Worm (Caenorhabditis elegans) whole organism, early embryonic: ENCODE data around the gene rbm-39.
"Not testable (repeated sequence)": the region's sequence is repeated elsewhere in the genome, so short reads cannot be mapped to it uniquely, and the experiment has no call there.

Experiments used
- B0310.2 ChIP-seq: sonication (generic microtip); optimal IDR thresholded peaks from 2 replicates; lab custom pipeline; 2016; ENCODE audit warnings: mild to moderate bottlenecking, missing genetic modification characterization, missing compliant biosample characterization
- F13C5.2 ChIP-seq: sonication (generic microtip); optimal IDR thresholded peaks from 2 replicates; lab custom pipeline; 2017; ENCODE audit warnings: mild to moderate bottlenecking, missing genetic modification characterization, inconsistent platforms, missing compliant biosample characterization
- aly-1 ChIP-seq: sonication (generic microtip); optimal IDR thresholded peaks from 2 replicates; lab custom pipeline; 2016; ENCODE audit warnings: missing genetic modification characterization, missing compliant biosample characterization
- ama-1 ChIP-seq: fragments of 150-350 bp; optimal IDR thresholded peaks from 2 replicates; lab custom pipeline; 2014
- ceh-13 ChIP-seq: fragments of 200-800 bp; sonication (Bioruptor generic); optimal IDR thresholded peaks from 2 replicates; lab custom pipeline; 2018; ENCODE audit warnings: mild to moderate bottlenecking, missing genetic modification characterization, missing compliant biosample characterization
- ceh-36 ChIP-seq: sonication (generic microtip); optimal IDR thresholded peaks from 2 replicates; lab custom pipeline; 2016; ENCODE audit warnings: missing genetic modification characterization, inconsistent platforms, missing compliant biosample characterization
- ets-7 ChIP-seq: sonication (generic microtip); optimal IDR thresholded peaks from 2 replicates; lab custom pipeline; 2016; ENCODE audit warnings: missing genotype, missing genetic modification characterization, missing compliant biosample characterization
- flt-1 ChIP-seq: fragments of 200-800 bp; sonication (Bioruptor generic); IDR thresholded peaks from 2 replicates; pipeline ENCODE4 v1.3.6; 2022; ENCODE audit warnings: missing genetic modification characterization, missing compliant biosample characterization
- hmbx-1 ChIP-seq: sonication (generic microtip); optimal IDR thresholded peaks from 2 replicates; lab custom pipeline; 2016; ENCODE audit warnings: mild to moderate bottlenecking, missing genetic modification characterization, missing compliant biosample characterization
- hmg-4 ChIP-seq: fragments of 200-800 bp; sonication (Bioruptor generic); optimal IDR thresholded peaks from 2 replicates; lab custom pipeline; 2018; ENCODE audit warnings: mild to moderate bottlenecking, missing genetic modification characterization, missing compliant biosample characterization
- hnd-1 ChIP-seq: sonication (generic microtip); optimal IDR thresholded peaks from 2 replicates; lab custom pipeline; 2016; ENCODE audit warnings: missing genetic modification characterization, missing compliant biosample characterization
- pes-1 ChIP-seq: fragments of 200-800 bp; sonication (Bioruptor generic); IDR thresholded peaks from 2 replicates; pipeline ENCODE4 v1.3.6; 2022; ENCODE audit warnings: missing genetic modification reagents, missing genetic modification characterization, missing compliant biosample characterization
- scrt-1 ChIP-seq: fragments of 200-800 bp; sonication (Bioruptor generic); IDR thresholded peaks from 2 replicates; pipeline ENCODE4 v1.3.6; 2022; ENCODE audit warnings: missing genetic modification characterization, missing compliant biosample characterization
- sea-1 ChIP-seq: fragments of 200-800 bp; sonication (Bioruptor generic); conservative IDR thresholded peaks from 2 replicates; pipeline ENCODE4 v1.3.6; 2022; ENCODE audit warnings: missing genetic modification characterization, missing compliant biosample characterization
- tbx-11 ChIP-seq: fragments of 200-800 bp; sonication (Bioruptor generic); IDR thresholded peaks from 2 replicates; pipeline ENCODE4 v1.3.6; 2022; ENCODE audit warnings: missing genetic modification characterization, missing compliant biosample characterization
- tbx-37 ChIP-seq: fragments of 200-800 bp; sonication (Bioruptor generic); conservative IDR thresholded peaks from 2 replicates; pipeline ENCODE4 v1.3.6; 2022; ENCODE audit warnings: missing genetic modification reagents, missing genetic modification characterization, missing compliant biosample characterization
- tra-4 ChIP-seq: sonication (generic microtip); optimal IDR thresholded peaks from 2 replicates; lab custom pipeline; 2017; ENCODE audit warnings: missing genetic modification characterization, missing compliant biosample characterization

The rbm-39 gene

DNA sequence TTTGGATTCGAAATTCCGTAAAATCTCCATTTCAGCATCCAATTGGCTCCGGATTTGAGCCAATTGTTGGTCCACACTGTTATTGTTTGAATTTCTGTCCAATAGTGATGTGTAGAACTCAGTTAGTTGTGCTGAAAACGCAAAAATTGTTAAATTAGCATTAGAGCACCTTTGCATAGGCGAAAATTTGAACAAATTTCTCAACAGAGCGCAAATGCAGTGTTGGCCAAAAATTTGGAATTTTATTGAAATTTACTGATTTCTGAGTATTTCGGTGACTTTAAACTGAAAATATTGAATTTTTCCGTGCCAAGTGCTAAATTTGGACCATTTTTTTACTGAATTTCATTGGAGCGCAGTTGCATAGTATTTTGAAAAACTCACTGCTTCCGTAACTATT, 28.1 kb downstream of the rbm-39 start:
- TF ChIP-seq ama-1 (lab: Kevin White, UChicago) (no peak), flt-1 (GFP tag; lab: Robert Waterston, UW) (no peak), pes-1 (GFP tag; lab: Robert Waterston, UW) (no peak), B0310.2 (tag; lab: Kevin White, UChicago) (no peak), scrt-1 (no peak), ceh-13 (GFP tag; lab: Kevin White, UChicago) (no peak), aly-1 (tag; lab: Kevin White, UChicago) (no peak), ceh-36 (tag; lab: Kevin White, UChicago) (no peak), hmbx-1 (tag; lab: Kevin White, UChicago) (no peak), tbx-11 (GFP tag; lab: Robert Waterston, UW) (no peak), ets-7 (no peak), tra-4 (no peak), F13C5.2 (tag; lab: Kevin White, UChicago) (no peak), hnd-1 (tag; lab: Kevin White, UChicago) (no peak), hmg-4 (GFP tag; lab: Kevin White, UChicago) (no peak), sea-1 (no peak), tbx-37 (GFP tag; lab: Robert Waterston, UW) (no peak)

DNA sequence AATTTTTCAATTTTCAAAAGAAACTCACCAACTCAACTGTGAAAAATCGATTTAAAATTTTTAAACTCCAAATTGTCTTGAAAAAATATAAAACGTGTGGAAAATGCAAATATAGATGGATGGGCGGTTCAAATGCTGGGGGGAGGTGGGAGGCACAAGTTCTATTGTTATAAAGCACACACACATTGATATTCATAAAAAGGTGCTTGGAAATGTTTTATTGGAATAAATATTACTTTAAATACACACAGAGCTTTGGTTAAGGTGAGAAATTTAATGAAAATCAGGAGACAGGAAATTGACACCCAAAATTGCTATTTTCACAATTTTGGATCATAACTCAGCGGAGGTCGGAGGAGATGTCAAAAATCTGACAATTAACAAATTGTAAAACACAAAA, 31.9 kb downstream of the rbm-39 start, which contains the start of gene Y55F3AM.11:
TSS of gene Y55F3AM.11 (minus strand) at position 101 of the 400 bp plus-strand sequence.
- no peak for TF ChIP-seq pes-1 (GFP tag; lab: Robert Waterston, UW)
- no peak for TF ChIP-seq tbx-37 (GFP tag; lab: Robert Waterston, UW)
- no peak for TF ChIP-seq sea-1
- TF ChIP-seq hnd-1 (tag; lab: Kevin White, UChicago): no peak
- TF ChIP-seq tbx-11 (GFP tag; lab: Robert Waterston, UW): no peak
- TF ChIP-seq ets-7: no peak
- no peak for TF ChIP-seq B0310.2 (tag; lab: Kevin White, UChicago)

DNA sequence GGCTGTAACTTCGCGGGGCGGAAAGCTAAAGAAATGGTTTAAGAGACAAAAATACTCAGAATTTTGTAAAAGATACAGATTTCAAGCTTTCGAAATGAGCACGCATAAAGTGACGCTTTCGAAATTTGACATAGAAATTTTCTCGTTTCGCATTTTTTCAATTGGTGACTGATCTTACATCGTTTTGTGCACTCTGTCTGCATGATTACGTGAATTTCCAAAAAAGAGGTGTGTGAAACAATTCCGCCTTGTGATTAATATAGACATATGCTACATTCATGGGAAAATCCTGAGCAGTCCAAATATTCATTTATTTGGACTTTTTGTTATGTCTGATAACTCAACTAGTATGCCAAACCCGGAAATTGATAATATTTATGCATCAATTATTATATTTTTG, 33.3 kb downstream of the rbm-39 start, which contains the start of gene srx-12:
TSS of gene srx-12 (plus strand) at position 301 of the 400 bp plus-strand sequence.
- no peak for TF ChIP-seq tbx-37 (GFP tag; lab: Robert Waterston, UW)
- TF ChIP-seq tbx-11 (GFP tag; lab: Robert Waterston, UW): no peak
- no peak for TF ChIP-seq aly-1 (tag; lab: Kevin White, UChicago)
- no peak for TF ChIP-seq ceh-36 (tag; lab: Kevin White, UChicago)
- TF ChIP-seq pes-1 (GFP tag; lab: Robert Waterston, UW): no peak
- no peak for TF ChIP-seq hmbx-1 (tag; lab: Kevin White, UChicago)
- TF ChIP-seq sea-1: no peak
- TF ChIP-seq hmg-4 (GFP tag; lab: Kevin White, UChicago): no peak
- no peak for TF ChIP-seq scrt-1
- TF ChIP-seq tra-4: no peak
- no peak for TF ChIP-seq ceh-13 (GFP tag; lab: Kevin White, UChicago)
- no peak for TF ChIP-seq ama-1 (lab: Kevin White, UChicago)

DNA sequence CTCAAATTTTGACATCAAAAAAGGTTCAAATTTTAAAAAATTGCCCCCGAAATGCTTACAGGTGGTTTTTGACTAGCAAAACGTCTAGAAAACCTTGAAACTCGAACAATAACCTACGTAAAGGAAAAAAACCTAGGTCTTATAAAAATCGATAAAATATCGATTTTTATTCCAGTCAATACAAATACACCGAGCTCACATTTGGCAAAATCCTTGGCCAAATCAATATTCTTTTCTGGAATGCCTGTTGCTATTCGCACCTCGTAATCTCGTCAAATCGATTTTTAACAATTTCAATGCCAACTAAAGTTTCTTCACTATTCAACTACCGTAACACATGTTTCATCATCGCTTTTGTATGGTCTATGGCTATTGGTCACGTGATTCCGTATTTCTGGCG, 34.6 kb downstream of the rbm-39 start:
- TF ChIP-seq ama-1 (lab: Kevin White, UChicago): no peak
- no peak for TF ChIP-seq aly-1 (tag; lab: Kevin White, UChicago)
- TF ChIP-seq hmbx-1 (tag; lab: Kevin White, UChicago): no peak
- TF ChIP-seq ceh-13 (GFP tag; lab: Kevin White, UChicago): no peak
- no peak for TF ChIP-seq flt-1 (GFP tag; lab: Robert Waterston, UW)
- TF ChIP-seq tra-4: no peak
- TF ChIP-seq hmg-4 (GFP tag; lab: Kevin White, UChicago): no peak
- TF ChIP-seq pes-1 (GFP tag; lab: Robert Waterston, UW): no peak
- no peak for TF ChIP-seq hnd-1 (tag; lab: Kevin White, UChicago)
- TF ChIP-seq F13C5.2 (tag; lab: Kevin White, UChicago): no peak

DNA sequence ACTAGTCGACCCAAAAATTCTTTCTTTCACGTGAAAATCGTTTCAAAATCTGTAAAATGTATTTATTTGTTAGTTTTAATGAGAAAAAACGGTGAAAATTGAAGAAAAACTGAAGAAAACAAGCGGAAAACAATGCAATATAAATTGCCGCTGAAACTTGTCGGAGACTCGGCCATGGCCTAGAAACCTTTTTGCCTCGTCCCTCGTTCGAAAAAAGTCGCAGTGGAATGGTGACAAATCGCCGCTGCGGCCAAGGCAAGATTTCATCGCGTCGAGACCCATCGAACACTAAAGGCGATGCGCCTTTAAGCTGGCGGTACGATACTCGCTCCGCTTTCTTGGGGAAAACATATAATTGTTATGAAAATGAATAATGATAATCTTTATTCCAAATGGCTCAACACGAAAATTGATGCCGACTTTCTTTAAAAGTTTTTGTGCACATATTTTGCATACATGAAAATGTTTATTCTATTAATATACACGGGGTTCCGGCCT, 39.3 kb downstream of the rbm-39 start, which contains the start of gene Y55F3AM.21:
TSS of gene Y55F3AM.21 (minus strand) at position 51 of the 498 bp plus-strand sequence.
- not testable (repeated sequence) for TF ChIP-seq sea-1; pes-1 (GFP tag; lab: Robert Waterston, UW); flt-1 (GFP tag; lab: Robert Waterston, UW)

DNA sequence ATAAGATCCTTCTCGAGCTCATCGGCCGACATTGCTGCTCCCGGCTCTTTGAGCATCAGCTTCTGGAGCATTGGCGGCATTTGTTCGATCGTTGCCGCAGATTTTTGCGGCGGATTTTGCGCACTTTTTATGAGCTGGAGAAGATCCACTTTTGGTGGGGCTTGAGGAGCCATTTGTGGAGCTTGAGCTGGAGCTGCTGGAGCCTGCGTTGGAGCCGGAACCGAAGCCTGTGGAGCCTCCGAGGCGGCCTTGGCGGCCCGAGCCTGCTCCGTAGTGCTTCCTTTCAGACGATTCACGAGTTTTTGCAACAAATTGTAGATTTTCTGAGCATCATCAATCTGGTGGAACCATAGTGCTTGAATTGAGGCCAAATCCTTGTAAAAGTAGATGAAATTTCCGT, 41.6 kb downstream of the rbm-39 start:
- TF ChIP-seq pes-1 (GFP tag; lab: Robert Waterston, UW) (no peak), flt-1 (GFP tag; lab: Robert Waterston, UW) (no peak), hmbx-1 (tag; lab: Kevin White, UChicago) (no peak), hnd-1 (tag; lab: Kevin White, UChicago) (no peak), ets-7 (no peak), ama-1 (lab: Kevin White, UChicago) (no peak), ceh-36 (tag; lab: Kevin White, UChicago) (no peak), ceh-13 (GFP tag; lab: Kevin White, UChicago) (no peak), F13C5.2 (tag; lab: Kevin White, UChicago) (no peak), sea-1 (no peak), tra-4 (no peak), tbx-37 (GFP tag; lab: Robert Waterston, UW) (no peak), B0310.2 (tag; lab: Kevin White, UChicago) (no peak), hmg-4 (GFP tag; lab: Kevin White, UChicago) (no peak), scrt-1 (no peak), aly-1 (tag; lab: Kevin White, UChicago) (no peak), tbx-11 (GFP tag; lab: Robert Waterston, UW) (no peak)

DNA sequence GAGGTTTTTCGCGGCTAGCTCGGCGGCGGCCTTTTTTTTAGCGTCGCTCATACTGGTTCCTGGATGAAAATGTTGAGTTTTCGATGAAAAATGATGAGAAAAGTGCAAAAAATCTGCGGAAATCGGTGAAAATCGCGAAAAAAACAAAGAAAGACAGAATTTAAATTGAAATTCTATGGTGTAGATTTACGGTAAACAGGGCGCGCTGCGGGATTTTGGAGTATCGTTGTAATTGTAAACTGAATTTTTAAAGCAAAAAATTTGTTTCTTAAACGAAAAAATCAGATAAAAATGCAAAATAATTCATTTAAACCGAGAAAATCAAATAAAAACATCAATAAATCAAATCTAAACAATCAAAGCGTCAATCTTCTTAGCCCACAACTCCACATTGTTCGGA, 42.3 kb downstream of the rbm-39 start, which contains the start of gene dcap-1:
TSS of gene dcap-1 (minus strand) at position 59 of the 400 bp plus-strand sequence.
- peak; percentile 40 for TF ChIP-seq tra-4
- no peak for TF ChIP-seq sea-1
- no peak for TF ChIP-seq hmg-4 (GFP tag; lab: Kevin White, UChicago)
